Worm (Caenorhabditis elegans) whole organism, L1 larva: ENCODE data around the gene acl-3.

Source experiments
- elt-2 ChIP-seq: sonication (generic microtip); optimal IDR thresholded peaks from 2 replicates; lab custom pipeline; 2016; ENCODE audit warnings: missing genetic modification characterization, mild to moderate bottlenecking, inconsistent platforms, missing compliant biosample characterization, missing genetic modification reagents
- elt-3 ChIP-seq, 6 experiments: fragments of 150-350 bp in 1 of 6; sonication (generic microtip); optimal IDR thresholded peaks; 2 replicates each; lab custom pipeline; 2017 to 2018; ENCODE audit warnings: missing biosample characterization in 6 of 6, missing genetic modification characterization in 6 of 6, inconsistent platforms in 1 of 6
- fos-1 ChIP-seq: fragments of 150-350 bp; optimal IDR thresholded peaks from 2 replicates; lab custom pipeline; 2014; ENCODE audit warnings: missing biosample characterization, missing genetic modification characterization
- mep-1 ChIP-seq: fragments of 150-350 bp; optimal IDR thresholded peaks from 2 replicates; lab custom pipeline; 2014; ENCODE audit warnings: missing biosample characterization, missing genetic modification characterization
- rnt-1 ChIP-seq: sonication (generic microtip); optimal IDR thresholded peaks from 2 replicates; lab custom pipeline; 2016; ENCODE audit warnings: mild to moderate bottlenecking, missing genetic modification characterization, moderate library complexity, missing compliant biosample characterization
- snu-23 ChIP-seq: sonication (generic microtip); optimal IDR thresholded peaks from 2 replicates; lab custom pipeline; 2016; ENCODE audit warnings: missing genetic modification characterization, missing compliant biosample characterization
- unc-130 ChIP-seq: fragments of 150-350 bp; optimal IDR thresholded peaks from 2 replicates; lab custom pipeline; 2017; ENCODE audit warnings: missing biosample characterization, missing genetic modification characterization, inconsistent platforms

DNA sequence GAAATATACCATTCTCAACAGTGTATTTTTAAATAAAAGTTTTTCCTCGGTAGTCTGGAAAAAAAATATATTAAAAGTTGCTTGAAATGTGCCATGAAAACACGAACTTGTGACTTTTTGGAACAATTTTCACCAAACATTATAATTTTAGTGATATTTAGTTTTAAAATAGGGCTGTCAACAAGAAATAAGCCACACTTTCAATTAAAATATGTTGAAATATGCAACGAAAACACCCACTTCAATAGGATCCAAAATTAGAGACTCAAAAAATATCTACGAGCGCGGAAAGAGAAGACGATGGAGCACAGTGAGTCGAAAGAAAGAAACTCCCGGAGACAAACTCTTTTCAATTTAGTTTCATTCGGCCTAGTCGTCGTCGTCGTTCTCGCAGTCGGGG lies 41.7 kb upstream of the acl-3 start, which contains the start of gene ZK792.12:
- TF ChIP-seq unc-130 (tag; lab: Kevin White, UChicago) = no peak
- TF ChIP-seq snu-23 (GFP tag; lab: Kevin White, UChicago) = no peak
- TF ChIP-seq elt-2 (tag; lab: Kevin White, UChicago) = no peak
- no peak for TF ChIP-seq fos-1 (tag; lab: Kevin White, UChicago)
- TF ChIP-seq elt-3 (tag; optimal IDR thresholded peaks at IDR 0.05; lab: Kevin White, UChicago) = no peak
- no peak for TF ChIP-seq mep-1 (tag; lab: Kevin White, UChicago)
- no peak for TF ChIP-seq rnt-1
